Fruit fly (Drosophila melanogaster) whole organism, adult: Measurements from ENCODE around the gene CG9452.

Experiments
- CG14711 ChIP-seq: fragments of 200-800 bp; sonication (Bioruptor generic); optimal IDR thresholded peaks from 2 replicates; lab custom pipeline; 2018; ENCODE audit warnings: missing biosample characterization, mild to moderate bottlenecking, missing genetic modification characterization, moderate library complexity
- CG5204 ChIP-seq: fragments of 200-800 bp; sonication (Bioruptor generic); optimal IDR thresholded peaks from 2 replicates; lab custom pipeline; 2016; ENCODE audit warnings: missing biosample characterization, missing genetic modification characterization
- CG7045 ChIP-seq: fragments of 200-800 bp; sonication (Bioruptor generic); optimal IDR thresholded peaks from 2 replicates; lab custom pipeline; 2017; ENCODE audit warnings: missing biosample characterization, mild to moderate bottlenecking, missing genetic modification characterization
- Clk ChIP-seq: fragments of 200-800 bp; sonication (Bioruptor generic); optimal IDR thresholded peaks from 2 replicates; lab custom pipeline; 2017; ENCODE audit warnings: missing biosample characterization, missing genetic modification characterization
- Crg-1 ChIP-seq: fragments of 200-800 bp; sonication (Bioruptor generic); optimal IDR thresholded peaks from 2 replicates; lab custom pipeline; 2016; ENCODE audit warnings: missing biosample characterization, missing genetic modification characterization
- cnc ChIP-seq, 2 experiments: fragments of >200 bp; optimal IDR thresholded peaks; 2 replicates each; lab custom pipeline; 2017
- kay ChIP-seq: fragments of 200-800 bp; sonication (Bioruptor generic); peaks from one replicate; lab custom pipeline; 2016; ENCODE audit warnings: missing biosample characterization, missing genetic modification characterization, borderline replicate concordance
- toe ChIP-seq: fragments of 200-800 bp; sonication (Bioruptor generic); optimal IDR thresholded peaks from 2 replicates; lab custom pipeline; 2016; ENCODE audit warnings: missing biosample characterization, missing genetic modification characterization

DNA sequence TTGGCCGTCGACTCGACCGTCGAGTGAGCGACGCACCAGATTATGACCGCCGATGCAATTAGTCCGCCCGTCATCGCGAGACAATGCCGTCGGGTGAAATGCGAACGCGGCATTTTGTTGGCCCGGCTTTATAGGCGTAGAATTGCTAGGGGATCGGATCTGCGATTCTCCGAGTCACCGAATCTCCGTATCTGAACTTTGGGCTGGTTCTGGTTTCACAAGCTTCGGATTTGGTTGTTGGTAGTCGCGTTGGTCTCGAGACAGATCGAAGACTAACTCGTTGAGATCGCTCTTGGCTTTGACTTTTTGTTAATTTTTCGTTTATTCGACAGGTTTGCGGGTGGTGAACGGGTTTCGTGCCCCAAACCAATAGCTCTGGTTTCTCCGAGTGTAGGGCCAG is 7.1 kb downstream of the CG9452 start:
- TF ChIP-seq kay (no peak), cnc (optimal IDR thresholded peaks at IDR 0.05; lab: Kevin White, UChicago) (no peak), CG5204 (GFP tag; lab: Kevin White, UChicago) (no peak), toe (GFP tag; lab: Kevin White, UChicago) (no peak), CG14711 (tag; lab: Kevin White, UChicago) (no peak), Clk (no peak), CG7045 (no peak), Crg-1 (GFP tag; lab: Kevin White, UChicago) (no peak)
